Fruit fly (Drosophila melanogaster) whole organism, wandering third instar larva: ENCODE data around the gene CG31897.
A peak's percentile ranks its signal among the peaks of the same experiment; 100 is the strongest.

Experiments
- Abd-B ChIP-seq: fragments of >200 bp; optimal IDR thresholded peaks from 2 replicates; lab custom pipeline; 2017; ENCODE audit warnings: missing biosample characterization, missing genetic modification characterization
- CG32264 ChIP-seq: fragments of 200-800 bp; sonication (Bioruptor generic); optimal IDR thresholded peaks from 2 replicates; lab custom pipeline; 2016; ENCODE audit warnings: missing biosample characterization, missing genetic modification characterization
- CG9705 ChIP-seq: fragments of 200-800 bp; sonication (Bioruptor generic); optimal IDR thresholded peaks from 2 replicates; lab custom pipeline; 2018; ENCODE audit warnings: missing biosample characterization, mild to moderate bottlenecking, missing genetic modification characterization
- CrebA ChIP-seq: fragments of 200-800 bp; sonication (Bioruptor generic); optimal IDR thresholded peaks from 2 replicates; lab custom pipeline; 2016; ENCODE audit warnings: missing biosample characterization, mild to moderate bottlenecking, missing genetic modification characterization, borderline replicate concordance
- Dfd ChIP-seq: fragments of >200 bp; optimal IDR thresholded peaks from 2 replicates; lab custom pipeline; 2017; ENCODE audit warnings: missing biosample characterization, missing genetic modification characterization
- Dif ChIP-seq: fragments of 200-275, 200-300 bp; sonication (Bioruptor generic); optimal IDR thresholded peaks from 2 replicates; lab custom pipeline; 2018; ENCODE audit warnings: missing biosample characterization, missing genetic modification characterization; ENCODE audit not compliant: partially characterized antibody
- HLH106 ChIP-seq: fragments of 200-800 bp; optimal IDR thresholded peaks from 3 replicates; lab custom pipeline; 2019; ENCODE audit warnings: missing biosample characterization, mild to moderate bottlenecking, missing genetic modification characterization, moderate library complexity
- Hnf4 ChIP-seq: fragments of 200-800 bp; sonication (Bioruptor generic); optimal IDR thresholded peaks from 2 replicates; lab custom pipeline; 2016; ENCODE audit warnings: missing biosample characterization, mild to moderate bottlenecking, missing genetic modification characterization
- Hr83 ChIP-seq: fragments of 200-300 bp; sonication (Bioruptor generic); optimal IDR thresholded peaks from 2 replicates; lab custom pipeline; 2016; ENCODE audit warnings: missing biosample characterization, mild to moderate bottlenecking, missing genetic modification characterization, moderate library complexity; ENCODE audit not compliant: poor library complexity, severe bottlenecking
- Jra ChIP-seq: sonication (Bioruptor generic); optimal IDR thresholded peaks from 2 replicates; lab custom pipeline; 2016; ENCODE audit warnings: missing biosample characterization, missing genetic modification characterization
- Mio ChIP-seq: sonication (Bioruptor generic); optimal IDR thresholded peaks from 2 replicates; lab custom pipeline; 2016; ENCODE audit warnings: missing biosample characterization, missing genetic modification characterization
- Myc ChIP-seq: fragments of >200 bp; optimal IDR thresholded peaks from 2 replicates; lab custom pipeline; 2017
- N ChIP-seq: fragments of >200 bp; optimal IDR thresholded peaks from 2 replicates; lab custom pipeline; 2018; ENCODE audit warnings: missing biosample characterization, missing external identifiers, missing genetic modification characterization
- OdsH ChIP-seq: fragments of 200-800 bp; sonication (Bioruptor generic); optimal IDR thresholded peaks from 2 replicates; lab custom pipeline; 2016; ENCODE audit warnings: missing biosample characterization, mild to moderate bottlenecking, missing genetic modification characterization
- Rel ChIP-seq, 2 experiments: fragments of 200-800 bp; sonication (Bioruptor generic) in 1 of 2; optimal IDR thresholded peaks; 2 replicates in 1 of 2; 3 replicates in 1 of 2; lab custom pipeline; 2016 to 2019; ENCODE audit warnings: mild to moderate bottlenecking in 2 of 2, missing biosample characterization in 2 of 2, missing genetic modification characterization in 2 of 2, moderate library complexity in 1 of 2
- Sp1 ChIP-seq: fragments of 200-800 bp; sonication (Bioruptor generic); optimal IDR thresholded peaks from 3 replicates; lab custom pipeline; 2019; ENCODE audit warnings: missing biosample characterization, mild to moderate bottlenecking, missing genetic modification characterization, moderate library complexity
- Vsx2 ChIP-seq: fragments of 200-300, 225-300 bp; sonication (Bioruptor generic); optimal IDR thresholded peaks from 2 replicates; lab custom pipeline; 2018; ENCODE audit warnings: missing biosample characterization, missing genetic modification characterization; ENCODE audit not compliant: partially characterized antibody
- br ChIP-seq: fragments of 200-800 bp; sonication (Bioruptor generic); optimal IDR thresholded peaks from 2 replicates; lab custom pipeline; 2016; ENCODE audit warnings: missing biosample characterization, missing genetic modification characterization
- dl ChIP-seq, 2 experiments: fragments of 175-275, 200-275 bp in 1 of 2; fragments of 200-275 bp in 1 of 2; sonication (Bioruptor generic); optimal IDR thresholded peaks; lab custom pipeline; 2018; ENCODE audit warnings: mild to moderate bottlenecking in 2 of 2, missing biosample characterization in 2 of 2, missing genetic modification characterization in 2 of 2, moderate library complexity in 2 of 2; ENCODE audit not compliant: partially characterized antibody in 2 of 2, insufficient read depth in 1 of 2
- dmrt93B ChIP-seq: fragments of 200-800 bp; sonication (Bioruptor generic); optimal IDR thresholded peaks from 2 replicates; lab custom pipeline; 2018; ENCODE audit warnings: missing biosample characterization, mild to moderate bottlenecking, missing genetic modification characterization
- dsf ChIP-seq: sonication (Bioruptor generic); optimal IDR thresholded peaks from 2 replicates; lab custom pipeline; 2016; ENCODE audit warnings: missing biosample characterization, missing genetic modification characterization, borderline replicate concordance
- ey ChIP-seq: fragments of 200-800 bp; sonication (Bioruptor generic); optimal IDR thresholded peaks from 2 replicates; lab custom pipeline; 2016; ENCODE audit warnings: missing biosample characterization, missing genetic modification characterization
- foxo ChIP-seq, 2 experiments: fragments of 200-800 bp; sonication (Bioruptor generic); optimal IDR thresholded peaks; 2 replicates in 1 of 2; 3 replicates in 1 of 2; lab custom pipeline; 2016 to 2017; ENCODE audit warnings: missing biosample characterization in 2 of 2, missing genetic modification characterization in 2 of 2
- fru ChIP-seq: fragments of 200-800 bp; sonication (Bioruptor generic); optimal IDR thresholded peaks from 3 replicates; lab custom pipeline; 2016; ENCODE audit warnings: missing biosample characterization, mild to moderate bottlenecking, missing genetic modification characterization
- h ChIP-seq: fragments of 200-800 bp; sonication (Bioruptor generic); optimal IDR thresholded peaks from 3 replicates; lab custom pipeline; 2016; ENCODE audit warnings: missing biosample characterization, mild to moderate bottlenecking, missing genetic modification characterization
- jim ChIP-seq: fragments of 175-275, 200-325 bp; sonication (Bioruptor generic); optimal IDR thresholded peaks from 2 replicates; lab custom pipeline; 2016; ENCODE audit warnings: missing biosample characterization, mild to moderate bottlenecking, missing genetic modification characterization
- lola ChIP-seq: fragments of >200 bp; optimal IDR thresholded peaks from 2 replicates; lab custom pipeline; 2017; ENCODE audit warnings: missing biosample characterization, missing genetic modification characterization
- pan ChIP-seq: fragments of >200 bp; optimal IDR thresholded peaks from 2 replicates; lab custom pipeline; 2017
- psq ChIP-seq: fragments of 200-800 bp; sonication (Bioruptor generic); optimal IDR thresholded peaks from 3 replicates; lab custom pipeline; 2017; ENCODE audit warnings: missing biosample characterization, mild to moderate bottlenecking, missing genetic modification characterization, moderate library complexity
- sage ChIP-seq: fragments of 200-800 bp; sonication (Bioruptor generic); optimal IDR thresholded peaks from 2 replicates; lab custom pipeline; 2016; ENCODE audit warnings: missing biosample characterization, mild to moderate bottlenecking, missing genetic modification characterization
- sv ChIP-seq: fragments of 200-800 bp; sonication (Bioruptor generic); optimal IDR thresholded peaks from 3 replicates; lab custom pipeline; 2016; ENCODE audit warnings: missing biosample characterization, missing genetic modification characterization
- woc ChIP-seq: sonication (Bioruptor generic); optimal IDR thresholded peaks from 2 replicates; lab custom pipeline; 2016; ENCODE audit warnings: missing biosample characterization, mild to moderate bottlenecking, missing genetic modification characterization

The CG31897 gene

dm6 chr2L:8478911-8479706 is 36.9 kb downstream of the CG31897 start (continued):
- no peak for TF ChIP-seq OdsH (GFP tag; lab: Kevin White, UChicago)
- TF ChIP-seq dsf (GFP tag; lab: Kevin White, UChicago), result no peak
- TF ChIP-seq fru (GFP tag; lab: Kevin White, UChicago), result peak; percentile 10
- TF ChIP-seq dmrt93B (GFP tag; lab: Kevin White, UChicago), result no peak
- no peak for TF ChIP-seq N (GFP tag; lab: Kevin White, UChicago)

dm6 chr2L:8480825-8481224 is 38.6 kb downstream of the CG31897 start:
- no peak for TF ChIP-seq Dfd (GFP tag; lab: Kevin White, UChicago)
- TF ChIP-seq N (GFP tag; lab: Kevin White, UChicago), result no peak
- TF ChIP-seq Mio (GFP tag; lab: Kevin White, UChicago), result no peak
- TF ChIP-seq HLH106 (tag; lab: Kevin White, UChicago), result no peak
- no peak for TF ChIP-seq psq (GFP tag; lab: Kevin White, UChicago)
- no peak for TF ChIP-seq CG9705 (GFP tag; lab: Kevin White, UChicago)
- TF ChIP-seq dsf (GFP tag; lab: Kevin White, UChicago), result no peak
- no peak for TF ChIP-seq Dif (GFP tag; lab: Kevin White, UChicago)
- TF ChIP-seq Jra, result no peak
- no peak for TF ChIP-seq Sp1
- TF ChIP-seq sv (GFP tag; lab: Kevin White, UChicago), result no peak
- no peak for TF ChIP-seq CrebA
- TF ChIP-seq dl (GFP tag; optimal IDR thresholded peaks at IDR 0.05; lab: Kevin White, UChicago; ENCODE audit: insufficient read depth in 1 of 2, partially characterized antibody in 2 of 2), result no peak
- TF ChIP-seq pan (lab: Kevin White, UChicago), result no peak
- TF ChIP-seq Vsx2, result no peak
- no peak for TF ChIP-seq Hnf4 (GFP tag; lab: Kevin White, UChicago)
- TF ChIP-seq fru (GFP tag; lab: Kevin White, UChicago), result no peak

- no peak for TF ChIP-seq Myc (lab: Kevin White, UChicago)
- TF ChIP-seq Rel (GFP tag; optimal IDR thresholded peaks at IDR 0.05; lab: Kevin White, UChicago), result no peak
- peak; percentile 50 for TF ChIP-seq Rel (tag; optimal IDR thresholded peaks at IDR 0.05; lab: Kevin White, UChicago)
- TF ChIP-seq, all 38 proteins: peak for 1
Measured at dm6 chr2L:8481623-8482424, 39.6 kb downstream of the CG31897 start, which contains the start of gene CG43796. TSS of gene CG43796 (plus strand) at chr2L:8482374.

- TF ChIP-seq pan (lab: Kevin White, UChicago) (no peak), Hnf4 (GFP tag; lab: Kevin White, UChicago) (peak; percentile 45), Mio (GFP tag; lab: Kevin White, UChicago) (no peak), CrebA (no peak), psq (GFP tag; lab: Kevin White, UChicago) (no peak), h (no peak), ey (GFP tag; lab: Kevin White, UChicago) (no peak), N (GFP tag; lab: Kevin White, UChicago) (no peak), foxo (GFP tag; optimal IDR thresholded peaks at IDR 0.05; lab: Kevin White, UChicago) (no peak), jim (GFP tag; lab: Kevin White, UChicago) (peak; percentile 2), sage (GFP tag; lab: Kevin White, UChicago) (no peak), woc (no peak), sv (GFP tag; lab: Kevin White, UChicago) (no peak), Vsx2 (no peak), Hr83 (GFP tag; lab: Kevin White, UChicago) (no peak), Abd-B (GFP tag; lab: Kevin White, UChicago) (no peak), CG32264 (GFP tag; lab: Kevin White, UChicago) (no peak), br (GFP tag; lab: Kevin White, UChicago) (no peak), OdsH (GFP tag; lab: Kevin White, UChicago) (peak; percentile 7), lola (no peak), fru (GFP tag; lab: Kevin White, UChicago) (no peak), Dif (GFP tag; lab: Kevin White, UChicago) (no peak), dsf (GFP tag; lab: Kevin White, UChicago) (no peak)
Measured at dm6 chr2L:8485562-8485961, 43.3 kb downstream of the CG31897 start.
